Worm (Caenorhabditis elegans): ENCODE measurements around the gene atgp-2.

atgp-2 gene

ce11 chrII:14664647-14665518 is 21.0 kb upstream of the atgp-2 start:
- no peak for TF ChIP-seq hmbx-1 (tag; optimal IDR thresholded peaks at IDR 0.05)
- no peak for TF ChIP-seq hmg-4 (GFP tag; optimal IDR thresholded peaks at IDR 0.05)
- no peak for TF ChIP-seq hnd-1 (tag; optimal IDR thresholded peaks at IDR 0.05)
- TF ChIP-seq ceh-36 (tag; optimal IDR thresholded peaks at IDR 0.05), result no peak
- TF ChIP-seq F13C5.2 (tag; optimal IDR thresholded peaks at IDR 0.05), result no peak
- no peak for TF ChIP-seq flt-1 (GFP tag; IDR thresholded peaks at IDR 0.05)
- TF ChIP-seq tra-4 (tag; optimal IDR thresholded peaks at IDR 0.05), result no peak
- TF ChIP-seq tbx-37 (GFP tag; conservative IDR thresholded peaks at IDR 0.05), result no peak
- no peak for TF ChIP-seq scrt-1 (GFP tag; IDR thresholded peaks at IDR 0.05)
- TF ChIP-seq B0310.2 (tag; optimal IDR thresholded peaks at IDR 0.05), result no peak
- no peak for TF ChIP-seq ets-7 (tag; optimal IDR thresholded peaks at IDR 0.05)

- TF ChIP-seq tbx-37 (GFP tag; conservative IDR thresholded peaks at IDR 0.05) (no peak), ceh-36 (tag; optimal IDR thresholded peaks at IDR 0.05) (no peak), B0310.2 (tag; optimal IDR thresholded peaks at IDR 0.05) (no peak), tbx-11 (GFP tag; IDR thresholded peaks at IDR 0.05) (no peak), sea-1 (GFP tag; conservative IDR thresholded peaks at IDR 0.05) (no peak), pes-1 (GFP tag; IDR thresholded peaks at IDR 0.05) (no peak), aly-1 (tag; optimal IDR thresholded peaks at IDR 0.05) (no peak), hmg-4 (GFP tag; optimal IDR thresholded peaks at IDR 0.05) (no peak), scrt-1 (GFP tag; IDR thresholded peaks at IDR 0.05) (no peak), ets-7 (tag; optimal IDR thresholded peaks at IDR 0.05) (no peak), tra-4 (tag; optimal IDR thresholded peaks at IDR 0.05) (no peak), hmbx-1 (tag; optimal IDR thresholded peaks at IDR 0.05) (no peak), hnd-1 (tag; optimal IDR thresholded peaks at IDR 0.05) (no peak), ama-1 (optimal IDR thresholded peaks at IDR 0.05) (no peak), F13C5.2 (tag; optimal IDR thresholded peaks at IDR 0.05) (no peak), ceh-13 (GFP tag; optimal IDR thresholded peaks at IDR 0.05) (no peak), flt-1 (GFP tag; IDR thresholded peaks at IDR 0.05) (no peak)
Observed at ce11 chrII:14647550-14647949, 3.7 kb upstream of the atgp-2 start.

ce11 chrII:14645290-14645689 is 1.4 kb upstream of the atgp-2 start:
- TF ChIP-seq scrt-1 (GFP tag; IDR thresholded peaks at IDR 0.05), result no peak
- TF ChIP-seq F13C5.2 (tag; optimal IDR thresholded peaks at IDR 0.05), result peak; percentile 3
- TF ChIP-seq hmg-4 (GFP tag; optimal IDR thresholded peaks at IDR 0.05), result no peak
- TF ChIP-seq hnd-1 (tag; optimal IDR thresholded peaks at IDR 0.05), result no peak

ce11 chrII:14644465-14644864 is 582 bp upstream of the atgp-2 start:
- TF ChIP-seq ceh-13 (GFP tag; optimal IDR thresholded peaks at IDR 0.05), result no peak
- no peak for TF ChIP-seq tbx-37 (GFP tag; conservative IDR thresholded peaks at IDR 0.05)
- no peak for TF ChIP-seq hnd-1 (tag; optimal IDR thresholded peaks at IDR 0.05)
- TF ChIP-seq B0310.2 (tag; optimal IDR thresholded peaks at IDR 0.05), result no peak
- TF ChIP-seq hmg-4 (GFP tag; optimal IDR thresholded peaks at IDR 0.05), result no peak
- TF ChIP-seq F13C5.2 (tag; optimal IDR thresholded peaks at IDR 0.05), result no peak
- no peak for TF ChIP-seq tra-4 (tag; optimal IDR thresholded peaks at IDR 0.05)
- TF ChIP-seq pes-1 (GFP tag; IDR thresholded peaks at IDR 0.05), result no peak
- TF ChIP-seq aly-1 (tag; optimal IDR thresholded peaks at IDR 0.05), result no peak
- no peak for TF ChIP-seq hmbx-1 (tag; optimal IDR thresholded peaks at IDR 0.05)
- no peak for TF ChIP-seq tbx-11 (GFP tag; IDR thresholded peaks at IDR 0.05)
- no peak for TF ChIP-seq ama-1 (optimal IDR thresholded peaks at IDR 0.05)
- TF ChIP-seq ceh-36 (tag; optimal IDR thresholded peaks at IDR 0.05), result no peak
- TF ChIP-seq ets-7 (tag; optimal IDR thresholded peaks at IDR 0.05), result no peak
- TF ChIP-seq scrt-1 (GFP tag; IDR thresholded peaks at IDR 0.05), result no peak
- TF ChIP-seq flt-1 (GFP tag; IDR thresholded peaks at IDR 0.05), result no peak
- TF ChIP-seq sea-1 (GFP tag; conservative IDR thresholded peaks at IDR 0.05), result no peak

- peak; percentile 70 for TF ChIP-seq pes-1 (GFP tag; IDR thresholded peaks at IDR 0.05)
- TF ChIP-seq flt-1 (GFP tag; IDR thresholded peaks at IDR 0.05), result peak; percentile 39; the same call in 1 of the 2 replicates
- peak; percentile 29 for TF ChIP-seq hmg-4 (GFP tag; optimal IDR thresholded peaks at IDR 0.05)
Observed at ce11 chrII:14641387-14641786, 2.5 kb downstream of the atgp-2 start.

- TF ChIP-seq ceh-13 (GFP tag; optimal IDR thresholded peaks at IDR 0.05) (no peak), tbx-37 (GFP tag; conservative IDR thresholded peaks at IDR 0.05) (no peak)
Observed at ce11 chrII:14636737-14637136, 7.1 kb downstream of the atgp-2 start, which contains the start of gene sre-13. Gene sre-13 (minus strand): TSS chrII:14636837.

- TF ChIP-seq pes-1 (GFP tag; IDR thresholded peaks at IDR 0.05) (peak; percentile 71), hmg-4 (GFP tag; optimal IDR thresholded peaks at IDR 0.05) (peak; percentile 12), tbx-11 (GFP tag; IDR thresholded peaks at IDR 0.05) (peak; percentile 55; the same call in 1 of the 2 replicates), scrt-1 (GFP tag; IDR thresholded peaks at IDR 0.05) (peak; percentile 65; the same call in 1 of the 2 replicates)
Observed at ce11 chrII:14635895-14636294, 8.0 kb downstream of the atgp-2 start.

ce11 chrII:14635179-14635578 is 8.7 kb downstream of the atgp-2 start:
- TF ChIP-seq B0310.2 (tag; optimal IDR thresholded peaks at IDR 0.05) (peak; percentile 34), aly-1 (tag; optimal IDR thresholded peaks at IDR 0.05) (peak; percentile 24), hmbx-1 (tag; optimal IDR thresholded peaks at IDR 0.05) (peak; percentile 28), flt-1 (GFP tag; IDR thresholded peaks at IDR 0.05) (peak; percentile 74), hmg-4 (GFP tag; optimal IDR thresholded peaks at IDR 0.05) (peak; percentile 47), hnd-1 (tag; optimal IDR thresholded peaks at IDR 0.05) (peak; percentile 21), tbx-37 (GFP tag; conservative IDR thresholded peaks at IDR 0.05) (peak; percentile 85), ceh-13 (GFP tag; optimal IDR thresholded peaks at IDR 0.05) (no peak), ets-7 (tag; optimal IDR thresholded peaks at IDR 0.05) (no peak), tbx-11 (GFP tag; IDR thresholded peaks at IDR 0.05) (peak; percentile 78), sea-1 (GFP tag; conservative IDR thresholded peaks at IDR 0.05) (peak; percentile 82), tra-4 (tag; optimal IDR thresholded peaks at IDR 0.05) (peak; percentile 6), ama-1 (optimal IDR thresholded peaks at IDR 0.05) (no peak), F13C5.2 (tag; optimal IDR thresholded peaks at IDR 0.05) (peak; percentile 39), scrt-1 (GFP tag; IDR thresholded peaks at IDR 0.05) (peak; percentile 87), pes-1 (GFP tag; IDR thresholded peaks at IDR 0.05) (peak; percentile 88), ceh-36 (tag; optimal IDR thresholded peaks at IDR 0.05) (peak; percentile 51)

All from whole organism, early embryonic.